Fruit fly (Drosophila melanogaster) whole organism, embryonic: ENCODE measurements around the gene CG9360.

Experiments used
- BEAF-32 ChIP-seq: fragments of 200-800 bp; sonication (Bioruptor generic); optimal IDR thresholded peaks from 3 replicates; lab custom pipeline; 2017; ENCODE audit warnings: missing biosample characterization, missing genetic modification characterization, mild to moderate bottlenecking, moderate library complexity, missing genetic modification reagents
- CG10543 ChIP-seq: fragments of 200-800 bp; sonication (Bioruptor generic); optimal IDR thresholded peaks from 3 replicates; lab custom pipeline; 2017; ENCODE audit warnings: missing biosample characterization, mild to moderate bottlenecking, missing genetic modification characterization, moderate library complexity
- CG10959 ChIP-seq: fragments of 200-800 bp; sonication (Bioruptor generic); IDR thresholded peaks from 2 replicates; pipeline ENCODE4 v1.3.6; 2022; ENCODE audit warnings: missing biosample characterization, missing genetic modification characterization
- CG12219 ChIP-seq: fragments of 200-800 bp; sonication (Bioruptor generic); optimal IDR thresholded peaks from 3 replicates; lab custom pipeline; 2018; ENCODE audit warnings: missing biosample characterization, mild to moderate bottlenecking, missing genetic modification characterization
- CG12236 ChIP-seq: fragments of 200-800 bp; sonication (Bioruptor generic); optimal IDR thresholded peaks from 2 replicates; lab custom pipeline; 2016; ENCODE audit warnings: missing biosample characterization, missing genetic modification characterization
- CG13775 ChIP-seq: fragments of 200-800 bp; sonication (Bioruptor generic); optimal IDR thresholded peaks from 3 replicates; lab custom pipeline; 2017; ENCODE audit warnings: missing biosample characterization, mild to moderate bottlenecking, missing genetic modification characterization
- CG16863 ChIP-seq: fragments of 200-800 bp; sonication (Bioruptor generic); optimal IDR thresholded peaks from 3 replicates; lab custom pipeline; 2016; ENCODE audit warnings: missing biosample characterization, missing genetic modification characterization
- CG17361 ChIP-seq: fragments of 200-800 bp; sonication (Bioruptor generic); IDR thresholded peaks from 3 replicates; pipeline ENCODE4 v1.3.6; 2022; ENCODE audit warnings: missing biosample characterization, missing genetic modification characterization
- CG17802 ChIP-seq: fragments of 200-800 bp; sonication (Bioruptor generic); optimal IDR thresholded peaks from 2 replicates; lab custom pipeline; 2018; ENCODE audit warnings: missing biosample characterization, mild to moderate bottlenecking, missing genetic modification characterization, moderate library complexity
- CG30020 ChIP-seq: fragments of 200-800 bp; optimal IDR thresholded peaks from 2 replicates; lab custom pipeline; 2019; ENCODE audit warnings: missing biosample characterization, mild to moderate bottlenecking, missing genetic modification characterization, moderate library complexity
- CG3407 ChIP-seq: fragments of 200-800 bp; sonication (Bioruptor generic); optimal IDR thresholded peaks from 2 replicates; lab custom pipeline; 2018; ENCODE audit warnings: missing biosample characterization, mild to moderate bottlenecking, missing genetic modification characterization
- CG34376 ChIP-seq: fragments of 200-800 bp; sonication (Bioruptor generic); optimal IDR thresholded peaks from 2 replicates; lab custom pipeline; 2018; ENCODE audit warnings: missing biosample characterization, mild to moderate bottlenecking, missing genetic modification characterization
- CG34422 ChIP-seq: fragments of 200-800 bp; sonication (Bioruptor generic); IDR thresholded peaks from 3 replicates; pipeline ENCODE4 v1.3.6; 2022; ENCODE audit warnings: missing biosample characterization, missing genetic modification characterization
- CG4707 ChIP-seq: fragments of 200-800 bp; sonication (Bioruptor generic); optimal IDR thresholded peaks from 2 replicates; lab custom pipeline; 2018; ENCODE audit warnings: missing biosample characterization, mild to moderate bottlenecking, missing genetic modification characterization, moderate library complexity
- CG6854 ChIP-seq: fragments of 200-800 bp; sonication (Bioruptor generic); optimal IDR thresholded peaks from 3 replicates; lab custom pipeline; 2017; ENCODE audit warnings: missing biosample characterization, mild to moderate bottlenecking, missing genetic modification characterization
- CG7372 ChIP-seq: fragments of 200-800 bp; sonication (Bioruptor generic); IDR thresholded peaks from 2 replicates; pipeline ENCODE4 v1.3.6; 2022; ENCODE audit warnings: missing biosample characterization, missing genetic modification characterization
- CG8924 ChIP-seq: fragments of 200-800 bp; optimal IDR thresholded peaks from 3 replicates; lab custom pipeline; 2019; ENCODE audit warnings: missing biosample characterization, mild to moderate bottlenecking, missing genetic modification characterization, moderate library complexity
- CG9797 ChIP-seq: fragments of 200-800 bp; sonication (Bioruptor generic); optimal IDR thresholded peaks from 3 replicates; lab custom pipeline; 2018; ENCODE audit warnings: missing biosample characterization, mild to moderate bottlenecking, missing genetic modification characterization
- Deaf1 ChIP-seq: fragments of 200-800 bp; optimal IDR thresholded peaks from 3 replicates; lab custom pipeline; 2019; ENCODE audit warnings: missing biosample characterization, mild to moderate bottlenecking, missing genetic modification characterization, moderate library complexity
- Dll ChIP-seq: fragments of 200-800 bp; sonication (Bioruptor generic); IDR thresholded peaks from 4 replicates; pipeline ENCODE4 v1.3.6; 2022; ENCODE audit warnings: missing biosample characterization, missing genetic modification characterization; ENCODE audit not compliant: partially characterized antibody
- Drgx ChIP-seq: fragments of 200-800 bp; sonication (Bioruptor generic); IDR thresholded peaks from 2 replicates; pipeline ENCODE4 v1.3.6; 2022; ENCODE audit warnings: missing biosample characterization, missing genetic modification characterization
- Eip74EF ChIP-seq, 2 experiments: fragments of 200-800 bp in 1 of 2; fragments of >200 bp in 1 of 2; sonication (Bioruptor generic) in 1 of 2; optimal IDR thresholded peaks; 2 replicates each; lab custom pipeline; 2017 to 2019; ENCODE audit warnings: missing biosample characterization in 2 of 2, missing genetic modification characterization in 2 of 2, mild to moderate bottlenecking in 1 of 2, moderate library complexity in 1 of 2
- Fer2 ChIP-seq: fragments of 200-800 bp; sonication (Bioruptor generic); optimal IDR thresholded peaks from 2 replicates; lab custom pipeline; 2018; ENCODE audit warnings: missing biosample characterization, mild to moderate bottlenecking, missing genetic modification characterization, moderate library complexity
- HmgZ ChIP-seq: fragments of 200-800 bp; sonication (Bioruptor generic); optimal IDR thresholded peaks from 2 replicates; lab custom pipeline; 2018; ENCODE audit warnings: missing biosample characterization, mild to moderate bottlenecking, missing genetic modification characterization
- Jarid2 ChIP-seq: fragments of 200-800 bp; sonication (Bioruptor generic); optimal IDR thresholded peaks from 3 replicates; lab custom pipeline; 2017; ENCODE audit warnings: mild to moderate bottlenecking, missing biosample characterization, missing genetic modification reagents, missing genetic modification characterization
- Lhr ChIP-seq: fragments of 200-800 bp; sonication (Bioruptor generic); optimal IDR thresholded peaks from 3 replicates; lab custom pipeline; 2017; ENCODE audit warnings: mild to moderate bottlenecking, missing biosample characterization, missing genetic modification reagents, missing genetic modification characterization
- Meics ChIP-seq: fragments of 200-800 bp; sonication (Bioruptor generic); optimal IDR thresholded peaks from 2 replicates; lab custom pipeline; 2017; ENCODE audit warnings: missing biosample characterization, mild to moderate bottlenecking, missing genetic modification characterization
- NFAT ChIP-seq: fragments of 200-800 bp; sonication (Bioruptor generic); IDR thresholded peaks from 2 replicates; pipeline ENCODE4 v1.3.6; 2022; ENCODE audit warnings: missing biosample characterization, missing genetic modification characterization
- Oaz ChIP-seq: fragments of 200-800 bp; sonication (Bioruptor generic); IDR thresholded peaks from 2 replicates; pipeline ENCODE4 v1.3.6; 2022; ENCODE audit warnings: missing biosample characterization, missing genetic modification characterization
- ash1 ChIP-seq: fragments of 200-800 bp; sonication (Bioruptor generic); optimal IDR thresholded peaks from 2 replicates; lab custom pipeline; 2018; ENCODE audit warnings: missing biosample characterization, mild to moderate bottlenecking, missing genetic modification characterization
- bowl ChIP-seq: fragments of 200-800 bp; sonication (Bioruptor generic); IDR thresholded peaks from 2 replicates; pipeline ENCODE4 v1.3.6; 2022; ENCODE audit warnings: missing biosample characterization, missing genetic modification characterization
- chn ChIP-seq: fragments of 200-800 bp; sonication (Bioruptor generic); optimal IDR thresholded peaks from 2 replicates; lab custom pipeline; 2016; ENCODE audit warnings: missing biosample characterization, missing genetic modification characterization
- ewg ChIP-seq: fragments of 200-800 bp; sonication (Bioruptor generic); optimal IDR thresholded peaks from 3 replicates; lab custom pipeline; 2017; ENCODE audit warnings: mild to moderate bottlenecking, missing biosample characterization, missing genetic modification reagents, missing genetic modification characterization
- fd102C ChIP-seq: fragments of 200-800 bp; sonication (Bioruptor generic); optimal IDR thresholded peaks from 2 replicates; lab custom pipeline; 2018; ENCODE audit warnings: missing biosample characterization, mild to moderate bottlenecking, missing genetic modification characterization, moderate library complexity
- gsb ChIP-seq: fragments of 200-800 bp; sonication (Bioruptor generic); IDR thresholded peaks from 2 replicates; pipeline ENCODE4 v1.3.6; 2022; ENCODE audit warnings: missing biosample characterization, missing genetic modification characterization
- ham ChIP-seq: fragments of 200-800 bp; sonication (Bioruptor generic); IDR thresholded peaks from 2 replicates; pipeline ENCODE4 v1.3.6; 2022; ENCODE audit warnings: missing biosample characterization, missing genetic modification characterization
- hkb ChIP-seq, 2 experiments: fragments of 200-800 bp in 1 of 2; fragments of >200 bp in 1 of 2; sonication (Bioruptor generic) in 1 of 2; IDR thresholded peaks in 1 of 2; optimal IDR thresholded peaks in 1 of 2; 2 replicates each; pipeline versions ENCODE4 v1.3.6 to Lab custom; 2017 to 2022; ENCODE audit warnings: missing biosample characterization in 1 of 2, missing genetic modification characterization in 1 of 2
- lab ChIP-seq: fragments of 200-800 bp; sonication (Bioruptor generic); optimal IDR thresholded peaks from 3 replicates; lab custom pipeline; 2017; ENCODE audit warnings: missing biosample characterization, missing genetic modification characterization, mild to moderate bottlenecking, moderate library complexity, missing genetic modification reagents
- nerfin-1 ChIP-seq: fragments of 200-800 bp; sonication (Bioruptor generic); optimal IDR thresholded peaks from 3 replicates; lab custom pipeline; 2019; ENCODE audit warnings: missing biosample characterization, mild to moderate bottlenecking, missing genetic modification characterization, moderate library complexity
- otp ChIP-seq: fragments of 200-800 bp; sonication (Bioruptor generic); IDR thresholded peaks from 3 replicates; pipeline ENCODE4, ENCODE4 v1.3.6; 2022; ENCODE audit warnings: missing biosample characterization, missing genetic modification characterization
- pita ChIP-seq: fragments of 200-800 bp; sonication (Bioruptor generic); optimal IDR thresholded peaks from 2 replicates; lab custom pipeline; 2017; ENCODE audit warnings: missing biosample characterization, mild to moderate bottlenecking, missing genetic modification characterization
- prd ChIP-seq, 3 experiments: fragments of >200 bp in 2 of 3; fragments of 200-800 bp in 1 of 3; sonication (Bioruptor generic) in 1 of 3; optimal IDR thresholded peaks in 2 of 3; IDR thresholded peaks in 1 of 3; 2 replicates in 2 of 3; 3 replicates in 1 of 3; pipeline versions ENCODE4 v1.3.6 to Lab custom; 2017 to 2022; ENCODE audit warnings: missing biosample characterization in 1 of 3, missing genetic modification characterization in 1 of 3
- row ChIP-seq: fragments of 200-800 bp; sonication (Bioruptor generic); IDR thresholded peaks from 3 replicates; pipeline ENCODE4 v1.3.6; 2022; ENCODE audit warnings: missing biosample characterization, missing genetic modification characterization
- sna ChIP-seq: fragments of 200-800 bp; sonication (Bioruptor generic); IDR thresholded peaks from 2 replicates; pipeline ENCODE4 v1.3.6; 2022; ENCODE audit warnings: missing biosample characterization, missing genetic modification characterization; ENCODE audit not compliant: partially characterized antibody
- stc ChIP-seq: fragments of 200-800 bp; sonication (Bioruptor generic); IDR thresholded peaks from 2 replicates; pipeline ENCODE4 v1.3.6; 2022; ENCODE audit warnings: missing biosample characterization, missing genetic modification characterization
- usp ChIP-seq: fragments of >200 bp; optimal IDR thresholded peaks from 2 replicates; lab custom pipeline; 2017; ENCODE audit warnings: missing biosample characterization, missing genetic modification characterization
- yki ChIP-seq: fragments of >200 bp; optimal IDR thresholded peaks from 3 replicates; lab custom pipeline; 2018

The CG9360 gene

dm6 chrX:11715937-11716730, 48.3 kb downstream of the CG9360 start (continued):
- TF ChIP-seq usp (GFP tag; lab: Kevin White, UChicago) (no peak), CG6854 (GFP tag; lab: Kevin White, UChicago) (peak; percentile 85), ash1 (GFP tag; lab: Kevin White, UChicago) (no peak), prd (optimal IDR thresholded peaks at IDR 0.05; lab: Kevin White, UChicago) (no peak), prd (GFP tag; IDR thresholded peaks at IDR 0.05; lab: Robert Waterston, UW) (peak; percentile 90), CG12219 (GFP tag; lab: Kevin White, UChicago) (peak; percentile 86), nerfin-1 (tag; lab: Kevin White, UChicago) (peak; percentile 81), Lhr (GFP tag; lab: Kevin White, UChicago) (peak; percentile 32), otp (peak; percentile 70; the same call in 2 of the 3 replicates), chn (peak; percentile 89), lab (GFP tag; lab: Kevin White, UChicago) (peak; percentile 91), hkb (optimal IDR thresholded peaks at IDR 0.05; lab: Kevin White, UChicago) (no peak), hkb (GFP tag; IDR thresholded peaks at IDR 0.05; lab: Robert Waterston, UW) (peak; percentile 83), CG34376 (GFP tag; lab: Kevin White, UChicago) (peak; percentile 71), CG16863 (peak; percentile 85), CG7372 (GFP tag; lab: Robert Waterston, UW) (peak; percentile 70), Deaf1 (tag; lab: Kevin White, UChicago) (peak; percentile 67), gsb (GFP tag; lab: Robert Waterston, UW) (peak; percentile 73), CG34422 (peak; percentile 81), CG17802 (tag; lab: Kevin White, UChicago) (peak; percentile 64), stc (GFP tag; lab: Robert Waterston, UW) (peak; percentile 83), ham (GFP tag; lab: Robert Waterston, UW) (peak; percentile 74), fd102C (GFP tag; lab: Kevin White, UChicago) (no peak), CG9797 (GFP tag; lab: Kevin White, UChicago) (no peak), Meics (GFP tag; lab: Kevin White, UChicago) (peak; percentile 93), CG8924 (peak; percentile 90), Drgx (peak; percentile 85), ewg (GFP tag; lab: Kevin White, UChicago) (peak; percentile 69), CG12236 (peak; percentile 60), CG10543 (peak; percentile 37), Eip74EF (GFP tag; optimal IDR thresholded peaks at IDR 0.05; lab: Kevin White, UChicago) (peak in 1 of 2 experiments; percentile 81), Oaz (peak; percentile 72), HmgZ (tag; lab: Kevin White, UChicago) (peak; percentile 87), CG30020 (tag; lab: Kevin White, UChicago) (peak; percentile 63), CG13775 (GFP tag; lab: Kevin White, UChicago) (peak; percentile 85), Dll (peak; percentile 79), Fer2 (tag; lab: Kevin White, UChicago) (peak; percentile 65), CG10959 (GFP tag; lab: Robert Waterston, UW) (peak; percentile 82), CG3407 (peak; percentile 77), bowl (GFP tag; lab: Robert Waterston, UW) (0 out of 2 replicates have a peak, but pooled peaks have one; percentile 17), row (GFP tag; lab: Robert Waterston, UW) (peak; percentile 97), yki (lab: Kevin White, UChicago) (no peak), BEAF-32 (GFP tag; lab: Kevin White, UChicago) (peak; percentile 75), Jarid2 (GFP tag; lab: Kevin White, UChicago) (peak; percentile 66), pita (GFP tag; lab: Kevin White, UChicago) (no peak), NFAT (GFP tag; lab: Robert Waterston, UW) (peak; percentile 61), sna (GFP tag; lab: Robert Waterston, UW) (peak; percentile 68; the same call in 1 of the 2 replicates), CG4707 (GFP tag; lab: Kevin White, UChicago) (peak; percentile 53), CG17361 (GFP tag; lab: Robert Waterston, UW) (peak; percentile 89)
